Worm (Caenorhabditis elegans): ENCODE results near the gene F56A8.4.

The F56A8.4 gene

DNA sequence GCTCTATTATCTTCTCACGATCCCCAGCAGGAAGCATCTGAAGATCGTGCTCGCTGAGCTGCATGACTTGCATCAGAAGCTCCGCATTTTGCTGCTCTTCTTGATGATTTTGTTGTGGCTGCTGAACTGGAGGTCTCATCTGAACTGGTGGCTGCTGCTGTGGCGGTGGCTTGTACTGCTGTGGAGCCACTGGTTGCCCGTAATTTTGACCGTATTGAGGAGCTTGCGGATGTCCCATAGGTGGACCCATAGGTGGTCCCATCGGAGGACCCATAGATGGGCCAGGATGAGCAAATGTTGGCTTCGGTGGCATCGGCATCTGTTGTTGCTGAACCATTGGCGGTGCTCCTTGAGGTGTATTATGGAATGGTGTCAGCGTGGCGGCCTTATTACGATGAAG lies 4.0 kb downstream of the F56A8.4 start:
- no peak for TF ChIP-seq C34B4.2 (tag; optimal IDR thresholded peaks at IDR 0.05)

DNA sequence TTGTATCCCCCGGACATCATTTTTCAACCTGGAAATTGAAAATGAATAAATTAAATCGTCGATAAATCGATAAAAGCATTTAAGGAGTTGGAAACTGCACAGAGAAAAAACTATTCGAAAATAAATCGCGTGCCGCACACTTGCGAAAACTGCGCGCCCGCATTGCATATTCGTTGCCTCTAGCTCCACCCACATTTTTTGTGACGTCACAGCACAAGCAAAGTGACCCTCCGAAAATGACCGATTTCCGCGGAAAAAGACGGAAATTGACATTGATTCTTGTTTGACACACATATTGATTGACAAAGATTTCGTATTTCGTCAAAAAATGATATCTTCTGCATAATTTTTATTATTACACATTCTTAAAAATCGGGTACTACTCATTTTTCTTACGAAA lies 5.8 kb downstream of the F56A8.4 start, which contains the start of gene cpf-2:
Gene cpf-2, minus strand, starts transcription at position 28 of the 400 bp plus-strand sequence.
- TF ChIP-seq nhr-76 (tag; optimal IDR thresholded peaks at IDR 0.05) (peak; percentile 87), rnt-1 (tag; optimal IDR thresholded peaks at IDR 0.05) (peak; percentile 92), ceh-90 (tag; optimal IDR thresholded peaks at IDR 0.05) (peak; percentile 31), tbx-2 (tag; optimal IDR thresholded peaks at IDR 0.05) (peak; percentile 83), unc-30 (tag; optimal IDR thresholded peaks at IDR 0.05) (no peak), lin-13 (GFP tag; optimal IDR thresholded peaks at IDR 0.05) (peak; percentile 66), pax-3 (tag; optimal IDR thresholded peaks at IDR 0.05) (peak; percentile 26), hlh-4 (tag; optimal IDR thresholded peaks at IDR 0.05) (no peak), F16B12.6 (tag; optimal IDR thresholded peaks at IDR 0.05) (peak; percentile 46), mef-2 (tag; optimal IDR thresholded peaks at IDR 0.05) (no peak), mep-1 (tag; optimal IDR thresholded peaks at IDR 0.05) (peak; percentile 49), aha-1 (tag; optimal IDR thresholded peaks at IDR 0.05) (no peak), hlh-17 (GFP tag; optimal IDR thresholded peaks at IDR 0.05; ENCODE audit: borderline replicate concordance) (no peak), unc-86 (tag; optimal IDR thresholded peaks at IDR 0.05) (peak; percentile 86), lin-35 (GFP tag; optimal IDR thresholded peaks at IDR 0.05) (peak; percentile 69 to 77), nhr-85 (tag) (peak; percentile 91), ama-1 (optimal IDR thresholded peaks at IDR 0.05) (no peak), fkh-8 (tag; optimal IDR thresholded peaks at IDR 0.05) (peak; percentile 80), aly-2 (tag; optimal IDR thresholded peaks at IDR 0.05) (no peak), egl-13 (tag; optimal IDR thresholded peaks at IDR 0.05) (peak; percentile 72), unc-130 (tag; optimal IDR thresholded peaks at IDR 0.05) (peak; percentile 82), C04F5.9 (tag; optimal IDR thresholded peaks at IDR 0.05) (peak; percentile 50), unc-98 (GFP tag; IDR thresholded peaks at IDR 0.05) (peak; percentile 37; the same call in 1 of the 2 replicates), snu-23 (GFP tag; optimal IDR thresholded peaks at IDR 0.05) (peak; percentile 89), ceh-88 (GFP tag; IDR thresholded peaks at IDR 0.05) (peak; percentile 27; the same call in 1 of the 2 replicates), ceh-63 (GFP tag; optimal IDR thresholded peaks at IDR 0.05) (no peak), irx-1 (tag; optimal IDR thresholded peaks at IDR 0.05) (peak; percentile 85), ceh-82 (tag; optimal IDR thresholded peaks at IDR 0.05) (peak; percentile 61 to 83 (median 69)), mab-9 (GFP tag; IDR thresholded peaks at IDR 0.05) (peak; percentile 62), blmp-1 (tag; optimal IDR thresholded peaks at IDR 0.05) (peak; percentile 62), nhr-19 (GFP tag; conservative IDR thresholded peaks at IDR 0.05) (peak; percentile 73), lsy-2 (tag; optimal IDR thresholded peaks at IDR 0.05) (peak; percentile 80), ceh-8 (GFP tag; optimal IDR thresholded peaks at IDR 0.05) (no peak), efl-3 (GFP tag; optimal IDR thresholded peaks at IDR 0.05) (no peak), lin-39 (tag; optimal IDR thresholded peaks at IDR 0.05) (peak; percentile 55), lir-3 (tag; optimal IDR thresholded peaks at IDR 0.05; ENCODE audit: poor library complexity) (peak; percentile 72), nhr-84 (tag; optimal IDR thresholded peaks at IDR 0.05) (no peak), C34B4.2 (tag; optimal IDR thresholded peaks at IDR 0.05) (no peak), nhr-47 (tag; optimal IDR thresholded peaks at IDR 0.05) (peak; percentile 87), swsn-7 (tag; optimal IDR thresholded peaks at IDR 0.05) (peak; percentile 84), Y116A8C.19 (tag; optimal IDR thresholded peaks at IDR 0.05; ENCODE audit: borderline replicate concordance) (no peak), nhr-237 (tag; optimal IDR thresholded peaks at IDR 0.05) (no peak), dpl-1 (GFP tag; optimal IDR thresholded peaks at IDR 0.05) (peak; percentile 64 to 73 (median 73)), fos-1 (tag; optimal IDR thresholded peaks at IDR 0.05) (no peak), dsc-1 (tag; optimal IDR thresholded peaks at IDR 0.05) (peak; percentile 86), nhr-28 (tag; optimal IDR thresholded peaks at IDR 0.05) (no peak), C16A3.4 (tag; optimal IDR thresholded peaks at IDR 0.05) (peak; percentile 77), elt-3 (tag; optimal IDR thresholded peaks at IDR 0.05) (peak in 1 of 6 experiments; percentile 53), sox-4 (tag; optimal IDR thresholded peaks at IDR 0.05) (peak; percentile 42), egl-27 (tag; optimal IDR thresholded peaks at IDR 0.05) (no peak), nhr-77 (tag; optimal IDR thresholded peaks at IDR 0.05) (peak; percentile 13)
